Fruit fly (Drosophila melanogaster) whole organism, larva: ENCODE measurements around the gene Cnx14D.

Experiments
- noc ChIP-seq: fragments of 200-800 bp; sonication (Bioruptor generic); optimal IDR thresholded peaks from 3 replicates; lab custom pipeline; 2019; ENCODE audit warnings: missing biosample characterization, mild to moderate bottlenecking, missing genetic modification characterization, moderate library complexity

Cnx14D gene

dm6 chrX:16525315-16525714 is at the start of gene Cnx14D:
Gene Cnx14D, minus strand, starts transcription at chrX:16525415.
- no peak for TF ChIP-seq noc (tag; lab: Kevin White, UChicago)

- no peak for TF ChIP-seq noc (tag; lab: Kevin White, UChicago)
Measured at dm6 chrX:16574114-16574513, 48.9 kb upstream of the Cnx14D start.

dm6 chrX:16573659-16574058 is 48.4 kb upstream of the Cnx14D start:
- TF ChIP-seq noc (tag; lab: Kevin White, UChicago): no peak

dm6 chrX:16570572-16571224 is 45.5 kb upstream of the Cnx14D start:
- no peak for TF ChIP-seq noc (tag; lab: Kevin White, UChicago)

- TF ChIP-seq noc (tag; lab: Kevin White, UChicago): no peak
Measured at dm6 chrX:16565377-16565776, 40.2 kb upstream of the Cnx14D start.

- TF ChIP-seq noc (tag; lab: Kevin White, UChicago): no peak
Measured at dm6 chrX:16562259-16562658, 37.0 kb upstream of the Cnx14D start.

- TF ChIP-seq noc (tag; lab: Kevin White, UChicago): peak; percentile 44
Measured at dm6 chrX:16559514-16560510, 34.6 kb upstream of the Cnx14D start, which contains the start of gene Pp2B-14D. Gene Pp2B-14D, minus strand, starts transcription at chrX:16560016.

- TF ChIP-seq noc (tag; lab: Kevin White, UChicago): no peak
Measured at dm6 chrX:16553542-16554182, 28.4 kb upstream of the Cnx14D start, which contains the start of gene Arp2. Gene Arp2, minus strand, starts transcription at chrX:16553968.

- TF ChIP-seq noc (tag; lab: Kevin White, UChicago): no peak
Measured at dm6 chrX:16552968-16553417, 27.8 kb upstream of the Cnx14D start.

dm6 chrX:16552567-16552966 is 27.4 kb upstream of the Cnx14D start:
- peak; percentile 62 for TF ChIP-seq noc (tag; lab: Kevin White, UChicago)

dm6 chrX:16547390-16547789 is 22.2 kb upstream of the Cnx14D start, which contains the start of gene CG9902:
Gene CG9902, minus strand, starts transcription at chrX:16547520.
- TF ChIP-seq noc (tag; lab: Kevin White, UChicago): no peak

dm6 chrX:16540802-16541346 is 15.7 kb upstream of the Cnx14D start, which contains the start of gene CG9903:
Gene CG9903, minus strand, starts transcription at chrX:16540852.
- no peak for TF ChIP-seq noc (tag; lab: Kevin White, UChicago)

dm6 chrX:16533046-16533496 is 7.9 kb upstream of the Cnx14D start, which contains the start of gene para:
Gene para, minus strand, starts transcription at chrX:16533096.
- TF ChIP-seq noc (tag; lab: Kevin White, UChicago): no peak

- TF ChIP-seq noc (tag; lab: Kevin White, UChicago): no peak
Measured at dm6 chrX:16527203-16527602, 2.0 kb upstream of the Cnx14D start.
